Fruit fly (Drosophila melanogaster): ENCODE results near the gene CG15478.
A peak's percentile ranks its signal among the peaks of the same experiment; 100 is the strongest.

The CG15478 gene

dm6 chrX:7702160-7702907 is 15.4 kb downstream of the CG15478 start (continued):
- TF ChIP-seq CG2889 (GFP tag; IDR thresholded peaks at IDR 0.05) (no peak), CG9932 (GFP tag; IDR thresholded peaks at IDR 0.05) (no peak), ci (GFP tag; IDR thresholded peaks at IDR 0.05) (peak; percentile 32; the same call in 1 of the 3 replicates), dmrt99B (tag; optimal IDR thresholded peaks at IDR 0.05) (no peak), Opbp (GFP tag; IDR thresholded peaks at IDR 0.05; ENCODE audit: partially characterized antibody) (no peak), CG11456 (GFP tag; IDR thresholded peaks at IDR 0.05) (0 out of 3 replicates have a peak, but pooled peaks have one; percentile 19), CG6854 (GFP tag; optimal IDR thresholded peaks at IDR 0.05) (no peak), CG3281 (GFP tag; optimal IDR thresholded peaks at IDR 0.05) (no peak), Xbp1 (GFP tag; optimal IDR thresholded peaks at IDR 0.05) (no peak), lov (optimal IDR thresholded peaks at IDR 0.05) (no peak), lov (GFP tag; IDR thresholded peaks at IDR 0.05) (0 out of 3 replicates have a peak, but pooled peaks have one; percentile 44), gem (tag; optimal IDR thresholded peaks at IDR 0.05) (no peak), ham (GFP tag; IDR thresholded peaks at IDR 0.05) (no peak), hth (optimal IDR thresholded peaks at IDR 0.05) (no peak), Pdp1 (GFP tag; optimal IDR thresholded peaks at IDR 0.05) (peak in 1 of 2 experiments; percentile 93), jigr1 (GFP tag; IDR thresholded peaks at IDR 0.05) (no peak), CG6689 (GFP tag; IDR thresholded peaks at IDR 0.05) (no peak), Dip2 (GFP tag; IDR thresholded peaks at IDR 0.05) (no peak), Nf-YA (GFP tag; IDR thresholded peaks at IDR 0.05) (no peak), CG13894 (tag; optimal IDR thresholded peaks at IDR 0.05) (no peak)

dm6 chrX:7701282-7702078 is 16.3 kb downstream of the CG15478 start:
- TF ChIP-seq Blimp-1 (GFP tag; optimal IDR thresholded peaks at IDR 0.05): peak; percentile 72
- TF ChIP-seq CG10654 (GFP tag; optimal IDR thresholded peaks at IDR 0.05): peak; percentile 32
- TF ChIP-seq fd3F (GFP tag; optimal IDR thresholded peaks at IDR 0.05): peak; percentile 74
- peak; percentile 33 for TF ChIP-seq CG3995 (GFP tag; optimal IDR thresholded peaks at IDR 0.05)
- peak; percentile 46; the same call in 1 of the 2 replicates for TF ChIP-seq CG7372 (GFP tag; IDR thresholded peaks at IDR 0.05)
- TF ChIP-seq CG11723 (GFP tag; optimal IDR thresholded peaks at IDR 0.05): peak; percentile 32
- peak; percentile 65; the same call in 1 of the 3 replicates for TF ChIP-seq ase (GFP tag; IDR thresholded peaks at IDR 0.05)
- TF ChIP-seq fu2 (GFP tag; optimal IDR thresholded peaks at IDR 0.05): peak; percentile 15
- no peak for TF ChIP-seq Stat92E (GFP tag; optimal IDR thresholded peaks at IDR 0.05)
- TF ChIP-seq YL-1 (GFP tag; optimal IDR thresholded peaks at IDR 0.05): no peak
- TF ChIP-seq MTF-1 (GFP tag; optimal IDR thresholded peaks at IDR 0.05; ENCODE audit: borderline replicate concordance): peak; percentile 21
- TF ChIP-seq Adf1 (GFP tag; IDR thresholded peaks at IDR 0.05): peak; percentile 42
- TF ChIP-seq hkb (optimal IDR thresholded peaks at IDR 0.05): no peak
- TF ChIP-seq hkb (GFP tag; IDR thresholded peaks at IDR 0.05): peak; percentile 71
- TF ChIP-seq dmrt11E (tag; optimal IDR thresholded peaks at IDR 0.05): peak; percentile 20
- TF ChIP-seq corto (GFP tag; optimal IDR thresholded peaks at IDR 0.05): no peak
- TF ChIP-seq CG11696 (GFP tag; IDR thresholded peaks at IDR 0.05): peak; percentile 95
- TF ChIP-seq CG7271 (tag; optimal IDR thresholded peaks at IDR 0.05): no peak
- no peak for TF ChIP-seq hbn (GFP tag; IDR thresholded peaks at IDR 0.05; ENCODE audit: partially characterized antibody)
- peak; percentile 50 to 85 for TF ChIP-seq Hr51 (GFP tag; optimal IDR thresholded peaks at IDR 0.05)
- TF ChIP-seq CG17361 (GFP tag; IDR thresholded peaks at IDR 0.05): peak; percentile 82
- peak; percentile 60 for TF ChIP-seq CG14014 (GFP tag; IDR thresholded peaks at IDR 0.05)
- peak; percentile 39 for TF ChIP-seq tin (GFP tag; optimal IDR thresholded peaks at IDR 0.05)
- no peak for TF ChIP-seq hth (optimal IDR thresholded peaks at IDR 0.05)
- no peak for TF ChIP-seq Bgb (GFP tag; IDR thresholded peaks at IDR 0.05; ENCODE audit: partially characterized antibody)
- TF ChIP-seq row (GFP tag; IDR thresholded peaks at IDR 0.05): peak; percentile 87
- peak; percentile 47 for TF ChIP-seq CG11398 (GFP tag; optimal IDR thresholded peaks at IDR 0.05)
- TF ChIP-seq gsb-n (tag; optimal IDR thresholded peaks at IDR 0.05): peak; percentile 46
- TF ChIP-seq Gug (GFP tag; IDR thresholded peaks at IDR 0.05): peak; percentile 38; the same call in 2 of the 4 replicates

All from whole organism, embryonic.